Worm (Caenorhabditis elegans): Measurements from ENCODE around the gene srh-17.

Gene srh-17

ce11 chrV:14656970-14657369, 4.1 kb upstream of the srh-17 start (continued):
- TF ChIP-seq zip-4 (GFP tag; optimal IDR thresholded peaks at IDR 0.05) (no peak), unc-98 (GFP tag; IDR thresholded peaks at IDR 0.05) (no peak), ztf-11 (tag; optimal IDR thresholded peaks at IDR 0.05) (no peak), swsn-7 (tag; optimal IDR thresholded peaks at IDR 0.05) (no peak), lin-14 (GFP tag; optimal IDR thresholded peaks at IDR 0.05) (peak; percentile 50), lsy-2 (tag; optimal IDR thresholded peaks at IDR 0.05) (peak in 1 of 2 experiments; percentile 5)

DNA sequence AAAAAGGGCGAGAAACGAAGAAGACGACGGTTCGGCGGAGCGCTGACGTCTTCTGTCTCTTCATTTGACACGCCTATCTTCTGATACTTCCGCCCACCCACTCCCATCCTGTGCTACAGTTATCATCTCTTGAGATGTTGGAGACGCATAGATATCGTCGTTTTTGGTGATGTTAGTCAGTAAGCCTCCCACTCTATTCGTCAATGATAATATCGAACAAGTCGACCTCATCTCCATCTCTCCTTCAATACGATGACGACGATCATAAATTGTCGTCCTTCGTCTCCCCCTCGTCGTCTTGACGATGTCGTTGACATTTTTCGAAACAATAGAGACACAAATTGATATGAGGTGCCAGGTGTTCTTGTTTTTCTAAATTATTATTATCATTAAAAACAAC, 3.0 kb upstream of the srh-17 start, which contains the start of gene slc-25A29:
TSS of gene slc-25A29 (minus strand) at position 45 of the 400 bp plus-strand sequence.
- TF ChIP-seq tlp-1 (tag; optimal IDR thresholded peaks at IDR 0.05) (no peak), nhr-237 (tag; optimal IDR thresholded peaks at IDR 0.05) (no peak), lin-39 (tag; optimal IDR thresholded peaks at IDR 0.05) (no peak), irx-1 (tag; optimal IDR thresholded peaks at IDR 0.05) (no peak), C04F5.9 (tag; optimal IDR thresholded peaks at IDR 0.05) (no peak), fkh-8 (tag; optimal IDR thresholded peaks at IDR 0.05) (no peak), efl-1 (optimal IDR thresholded peaks at IDR 0.05) (no peak), efl-1 (GFP tag; optimal IDR thresholded peaks at IDR 0.05 in 1 of 2) (peak in 1 of 2 experiments; percentile 79), ceh-63 (GFP tag; optimal IDR thresholded peaks at IDR 0.05) (no peak), pax-3 (tag; optimal IDR thresholded peaks at IDR 0.05) (no peak), elt-2 (tag; optimal IDR thresholded peaks at IDR 0.05) (no peak), elt-3 (tag; optimal IDR thresholded peaks at IDR 0.05) (peak in 2 of 6 experiments; percentile 2 to 41), zag-1 (tag; optimal IDR thresholded peaks at IDR 0.05) (no peak), ceh-82 (tag; optimal IDR thresholded peaks at IDR 0.05) (no peak), snu-23 (GFP tag; optimal IDR thresholded peaks at IDR 0.05) (no peak), ceh-8 (GFP tag; optimal IDR thresholded peaks at IDR 0.05) (no peak), ztf-4 (tag; optimal IDR thresholded peaks at IDR 0.05) (no peak), C16A3.4 (tag; optimal IDR thresholded peaks at IDR 0.05) (no peak), sptf-1 (tag; optimal IDR thresholded peaks at IDR 0.05) (no peak), ces-1 (GFP tag; optimal IDR thresholded peaks at IDR 0.05) (no peak), lin-14 (GFP tag; optimal IDR thresholded peaks at IDR 0.05) (peak; percentile 15), blmp-1 (tag; optimal IDR thresholded peaks at IDR 0.05) (peak; percentile 57), zip-4 (GFP tag; optimal IDR thresholded peaks at IDR 0.05) (no peak), nhr-12 (tag; optimal IDR thresholded peaks at IDR 0.05) (no peak), nhr-19 (GFP tag; conservative IDR thresholded peaks at IDR 0.05) (no peak), nhr-71 (tag; optimal IDR thresholded peaks at IDR 0.05) (peak; percentile 9), unc-30 (tag; optimal IDR thresholded peaks at IDR 0.05) (no peak), nhr-20 (tag; optimal IDR thresholded peaks at IDR 0.05) (peak; percentile 6), hlh-4 (tag; optimal IDR thresholded peaks at IDR 0.05) (no peak), lin-15B (tag; optimal IDR thresholded peaks at IDR 0.05) (no peak), pqm-1 (tag; optimal IDR thresholded peaks at IDR 0.05) (no peak), nhr-85 (tag) (peak; percentile 28)

ce11 chrV:14659595-14659994, 1.5 kb upstream of the srh-17 start:
- TF ChIP-seq ceh-90 (tag; optimal IDR thresholded peaks at IDR 0.05) = no peak
- TF ChIP-seq efl-1 (optimal IDR thresholded peaks at IDR 0.05) = no peak
- TF ChIP-seq efl-1 (GFP tag; optimal IDR thresholded peaks at IDR 0.05 in 1 of 2) = peak in 1 of 2 experiments; percentile 17

DNA sequence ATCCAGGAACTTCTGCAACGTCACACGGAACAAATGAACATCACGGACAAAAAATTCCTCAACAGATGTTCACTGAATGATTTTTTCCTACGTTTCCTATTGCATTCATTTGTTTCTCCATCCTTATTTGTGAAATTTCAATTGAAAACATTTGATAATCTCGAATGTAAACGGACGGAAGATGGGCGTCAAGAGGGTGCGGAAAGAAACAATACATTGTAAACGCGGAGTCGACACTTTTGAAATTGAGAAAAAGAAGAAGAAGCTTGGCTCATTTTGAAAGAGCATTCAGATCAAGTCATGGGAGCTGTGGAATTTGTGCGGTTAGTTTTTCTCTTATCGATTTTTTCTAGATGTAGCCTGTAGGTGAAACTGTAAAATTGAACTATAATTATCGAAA, 1.9 kb downstream of the srh-17 start, which contains the start of gene C47E8.9:
TSS of gene C47E8.9 (plus strand) at position 301 of the 400 bp plus-strand sequence.
- TF ChIP-seq lin-14 (GFP tag; optimal IDR thresholded peaks at IDR 0.05) (no peak), aly-2 (tag; optimal IDR thresholded peaks at IDR 0.05) (no peak), swsn-7 (tag; optimal IDR thresholded peaks at IDR 0.05) (no peak), ceh-8 (GFP tag; optimal IDR thresholded peaks at IDR 0.05) (no peak), zag-1 (tag; optimal IDR thresholded peaks at IDR 0.05) (no peak), Y116A8C.19 (tag; optimal IDR thresholded peaks at IDR 0.05; ENCODE audit: borderline replicate concordance) (no peak), nhr-19 (GFP tag; conservative IDR thresholded peaks at IDR 0.05) (no peak), nhr-20 (tag; optimal IDR thresholded peaks at IDR 0.05) (no peak), unc-130 (tag; optimal IDR thresholded peaks at IDR 0.05) (no peak), C34B4.2 (tag; optimal IDR thresholded peaks at IDR 0.05) (no peak)

Measured in whole organism, L1 larva.